Worm (Caenorhabditis elegans) whole organism, L4 larva: Measurements from ENCODE around the gene vha-13.
A peak's percentile ranks its signal among the peaks of the same experiment; 100 is the strongest.

Experiments
- F10B5.3 ChIP-seq: sonication (generic microtip); optimal IDR thresholded peaks from 2 replicates; lab custom pipeline; 2016; ENCODE audit warnings: mild to moderate bottlenecking, missing genetic modification characterization, missing compliant biosample characterization
- F26F4.8 ChIP-seq: fragments of 200-800 bp; sonication (Bioruptor generic); conservative IDR thresholded peaks from 2 replicates; pipeline ENCODE4 v1.3.6; 2022; ENCODE audit warnings: missing genetic modification characterization, missing compliant biosample characterization
- F49E8.2 ChIP-seq: sonication (generic microtip); optimal IDR thresholded peaks from 2 replicates; lab custom pipeline; 2016; ENCODE audit warnings: missing compliant biosample characterization, mild to moderate bottlenecking, missing genetic modification characterization, borderline replicate concordance
- R02D3.7 ChIP-seq: fragments of 150-350 bp; sonication (generic microtip); optimal IDR thresholded peaks from 3 replicates; lab custom pipeline; 2014; ENCODE audit warnings: missing biosample characterization, missing genetic modification characterization
- T20F7.1 ChIP-seq: fragments of 200-800 bp; sonication (Bioruptor generic); optimal IDR thresholded peaks from 2 replicates; lab custom pipeline; 2018; ENCODE audit warnings: mild to moderate bottlenecking, missing genetic modification characterization, missing compliant biosample characterization
- Y105C5A.15 ChIP-seq: fragments of 200-800 bp; sonication (Bioruptor generic); IDR thresholded peaks from 2 replicates; pipeline ENCODE4 v1.3.6; 2022; ENCODE audit warnings: missing genetic modification characterization, missing compliant biosample characterization
- Y48G9A.11 ChIP-seq: fragments of 200-800 bp; sonication (Bioruptor generic); IDR thresholded peaks from 2 replicates; pipeline ENCODE4 v1.3.6; 2022; ENCODE audit warnings: missing genetic modification reagents, missing genetic modification characterization, missing compliant biosample characterization
- Y5F2A.4 ChIP-seq: fragments of 200-800 bp; sonication (Bioruptor generic); optimal IDR thresholded peaks from 2 replicates; lab custom pipeline; 2018; ENCODE audit warnings: mild to moderate bottlenecking, missing genetic modification characterization, missing compliant biosample characterization
- Y75B8A.6 ChIP-seq: fragments of 200-800 bp; sonication (Bioruptor generic); IDR thresholded peaks from 2 replicates; pipeline ENCODE4 v1.3.6; 2022; ENCODE audit warnings: missing genetic modification reagents, missing genetic modification characterization, missing compliant biosample characterization
- ama-1 ChIP-seq: fragments of 150-350 bp; optimal IDR thresholded peaks from 2 replicates; lab custom pipeline; 2014; ENCODE audit warnings: inconsistent platforms, mixed read lengths
- attf-4 ChIP-seq: sonication (generic microtip); optimal IDR thresholded peaks from 3 replicates; lab custom pipeline; 2017; ENCODE audit warnings: missing biosample characterization, missing genetic modification characterization
- ceh-28 ChIP-seq: fragments of 150-350 bp; optimal IDR thresholded peaks from 2 replicates; lab custom pipeline; 2014; ENCODE audit warnings: missing biosample characterization, missing genetic modification reagents, missing genetic modification characterization
- ceh-32 ChIP-seq: sonication (generic microtip); optimal IDR thresholded peaks from 2 replicates; lab custom pipeline; 2016; ENCODE audit warnings: mild to moderate bottlenecking, missing genetic modification characterization, missing compliant biosample characterization; ENCODE audit not compliant: poor library complexity
- ceh-62 ChIP-seq: sonication (generic microtip); optimal IDR thresholded peaks from 2 replicates; lab custom pipeline; 2017; ENCODE audit warnings: missing biosample characterization, missing genetic modification characterization
- ceh-82 ChIP-seq: sonication (generic microtip); optimal IDR thresholded peaks from 2 replicates; lab custom pipeline; 2017; ENCODE audit warnings: missing biosample characterization, missing genetic modification characterization
- cey-2 ChIP-seq: sonication (generic microtip); optimal IDR thresholded peaks from 3 replicates; lab custom pipeline; 2017; ENCODE audit warnings: missing genetic modification characterization, mild to moderate bottlenecking, missing compliant biosample characterization, antibody characterized with exemption, borderline replicate concordance; ENCODE audit not compliant: insufficient read depth
- ctbp-1 ChIP-seq: fragments of 200-800 bp; sonication (Bioruptor generic); IDR thresholded peaks from 2 replicates; pipeline ENCODE4 v1.3.6; 2022; ENCODE audit warnings: missing genetic modification reagents, missing genetic modification characterization, missing compliant biosample characterization
- daf-8 ChIP-seq: fragments of 200-800 bp; sonication (Bioruptor generic); IDR thresholded peaks from 2 replicates; pipeline ENCODE4 v1.3.6; 2022; ENCODE audit warnings: missing genetic modification characterization, missing compliant biosample characterization
- dpl-1 ChIP-seq: fragments of 150-350 bp; optimal IDR thresholded peaks from 2 replicates; lab custom pipeline; 2014; ENCODE audit warnings: missing biosample characterization, missing genetic modification reagents, missing genetic modification characterization
- dve-1 ChIP-seq: sonication (generic microtip); optimal IDR thresholded peaks from 2 replicates; lab custom pipeline; 2017; ENCODE audit warnings: antibody characterized with exemption, mild to moderate bottlenecking, missing genetic modification characterization, missing compliant biosample characterization; ENCODE audit not compliant: insufficient read depth
- hif-1 ChIP-seq, 2 experiments: sonication (generic microtip); optimal IDR thresholded peaks; 2 replicates each; lab custom pipeline; 2016 to 2017; ENCODE audit warnings: missing compliant biosample characterization in 2 of 2, missing genetic modification characterization in 2 of 2, missing genetic modification reagents in 2 of 2, missing genotype in 2 of 2, mild to moderate bottlenecking in 1 of 2
- hlh-11 ChIP-seq: fragments of 200-800 bp; sonication (Bioruptor generic); optimal IDR thresholded peaks from 2 replicates; lab custom pipeline; 2018; ENCODE audit warnings: mild to moderate bottlenecking, missing genetic modification characterization, missing compliant biosample characterization
- hlh-30 ChIP-seq: sonication (generic microtip); optimal IDR thresholded peaks from 2 replicates; lab custom pipeline; 2017; ENCODE audit warnings: antibody characterized with exemption, mild to moderate bottlenecking, missing genetic modification characterization, missing compliant biosample characterization; ENCODE audit not compliant: insufficient read depth
- lim-7 ChIP-seq: fragments of 200-800 bp; sonication (Bioruptor generic); IDR thresholded peaks from 2 replicates; pipeline ENCODE4 v1.3.6; 2022; ENCODE audit warnings: missing genetic modification characterization, missing compliant biosample characterization
- lin-1 ChIP-seq: fragments of 200-800 bp; sonication (Bioruptor generic); IDR thresholded peaks from 2 replicates; pipeline ENCODE4 v1.3.6; 2022; ENCODE audit warnings: missing genetic modification reagents, missing genetic modification characterization, missing compliant biosample characterization
- lin-29 ChIP-seq: fragments of 200-800 bp; sonication (Bioruptor generic); IDR thresholded peaks from 2 replicates; pipeline ENCODE4 v1.3.6; 2022; ENCODE audit warnings: missing genetic modification reagents, missing genetic modification characterization, missing compliant biosample characterization
- lin-39 ChIP-seq: fragments of 150-350 bp; optimal IDR thresholded peaks from 2 replicates; lab custom pipeline; 2014; ENCODE audit warnings: missing biosample characterization, missing genetic modification reagents, missing genetic modification characterization
- lir-3 ChIP-seq: sonication (generic microtip); optimal IDR thresholded peaks from 2 replicates; lab custom pipeline; 2016; ENCODE audit warnings: mild to moderate bottlenecking, missing genetic modification characterization, missing compliant biosample characterization
- madf-9 ChIP-seq: fragments of 200-800 bp; sonication (Bioruptor generic); conservative IDR thresholded peaks from 2 replicates; pipeline ENCODE4 v1.3.6; 2022; ENCODE audit warnings: missing genetic modification reagents, missing genetic modification characterization, missing compliant biosample characterization
- mep-1 ChIP-seq: fragments of 150-350 bp; sonication (generic microtip); optimal IDR thresholded peaks from 3 replicates; lab custom pipeline; 2014; ENCODE audit warnings: missing biosample characterization, missing genetic modification characterization
- mes-2 ChIP-seq: sonication (generic microtip); optimal IDR thresholded peaks from 2 replicates; lab custom pipeline; 2016; ENCODE audit warnings: missing genotype, mild to moderate bottlenecking, missing genetic modification characterization, missing compliant biosample characterization; ENCODE audit not compliant: poor library complexity, severe bottlenecking
- mxl-2 ChIP-seq: fragments of 200-800 bp; sonication (Bioruptor generic); conservative IDR thresholded peaks from 2 replicates; pipeline ENCODE4 v1.3.6; 2022; ENCODE audit warnings: missing genetic modification reagents, missing genetic modification characterization, missing compliant biosample characterization
- nhr-11 ChIP-seq: fragments of 150-350 bp; optimal IDR thresholded peaks from 2 replicates; lab custom pipeline; 2014; ENCODE audit warnings: missing biosample characterization, missing genetic modification characterization
- nhr-111 ChIP-seq: fragments of 200-800 bp; sonication (Bioruptor generic); optimal IDR thresholded peaks from 2 replicates; lab custom pipeline; 2018; ENCODE audit warnings: mild to moderate bottlenecking, missing genetic modification characterization, missing compliant biosample characterization
- nhr-237 ChIP-seq: sonication (generic microtip); optimal IDR thresholded peaks from 2 replicates; lab custom pipeline; 2017; ENCODE audit warnings: missing biosample characterization, missing genetic modification characterization
- nhr-42 ChIP-seq: fragments of 200-800 bp; sonication (Bioruptor generic); IDR thresholded peaks from 2 replicates; pipeline ENCODE4 v1.3.6; 2022; ENCODE audit warnings: missing genetic modification characterization, missing compliant biosample characterization
- nhr-48 ChIP-seq: sonication (generic microtip); optimal IDR thresholded peaks from 2 replicates; lab custom pipeline; 2016; ENCODE audit warnings: mild to moderate bottlenecking, missing genetic modification characterization, missing compliant biosample characterization
- nhr-76 ChIP-seq: fragments of 150-350 bp; optimal IDR thresholded peaks from 2 replicates; lab custom pipeline; 2014; ENCODE audit warnings: missing biosample characterization, missing genetic modification characterization
- nhr-77 ChIP-seq: fragments of 150-350 bp; optimal IDR thresholded peaks from 2 replicates; lab custom pipeline; 2014; ENCODE audit warnings: missing biosample characterization, missing genetic modification characterization
- pha-4 ChIP-seq, 2 experiments: fragments of 150-350 bp in 1 of 2; fragments of 200-800 bp in 1 of 2; sonication (Bioruptor generic) in 1 of 2; IDR thresholded peaks in 1 of 2; optimal IDR thresholded peaks in 1 of 2; 2 replicates each; pipeline versions ENCODE4 v1.3.6 to Lab custom; 2014 to 2022; ENCODE audit warnings: missing genetic modification characterization in 2 of 2, missing genetic modification reagents in 2 of 2, missing biosample characterization in 1 of 2, missing compliant biosample characterization in 1 of 2
- php-3 ChIP-seq: fragments of 200-800 bp; sonication (Bioruptor generic); IDR thresholded peaks from 2 replicates; pipeline ENCODE4 v1.3.6; 2022; ENCODE audit warnings: missing genetic modification reagents, missing genetic modification characterization, missing compliant biosample characterization
- pqm-1 ChIP-seq: sonication (generic microtip); optimal IDR thresholded peaks from 2 replicates; lab custom pipeline; 2017; ENCODE audit warnings: missing biosample characterization, missing genetic modification characterization
- skn-1 ChIP-seq: fragments of 150-350 bp; optimal IDR thresholded peaks from 2 replicates; lab custom pipeline; 2014; ENCODE audit warnings: missing biosample characterization, missing genetic modification characterization
- snpc-1.2 ChIP-seq: fragments of 200-800 bp; sonication (Bioruptor generic); IDR thresholded peaks from 2 replicates; pipeline ENCODE4 v1.3.6; 2022; ENCODE audit warnings: missing genetic modification reagents, missing genetic modification characterization, missing compliant biosample characterization
- tag-97 ChIP-seq: fragments of 200-800 bp; sonication (Bioruptor generic); IDR thresholded peaks from 2 replicates; pipeline ENCODE4 v1.3.6; 2022; ENCODE audit warnings: missing genetic modification characterization, missing compliant biosample characterization
- unc-39 ChIP-seq: sonication (generic microtip); optimal IDR thresholded peaks from 2 replicates; lab custom pipeline; 2017; ENCODE audit warnings: missing biosample characterization, missing genetic modification characterization
- zag-1 ChIP-seq: fragments of 150-350 bp; optimal IDR thresholded peaks from 2 replicates; lab custom pipeline; 2014; ENCODE audit warnings: missing biosample characterization, missing genetic modification characterization
- zfp-2 ChIP-seq: sonication (generic microtip); optimal IDR thresholded peaks from 2 replicates; lab custom pipeline; 2016; ENCODE audit warnings: mild to moderate bottlenecking, missing genetic modification characterization, missing compliant biosample characterization
- zfp-3 ChIP-seq: fragments of 200-800 bp; sonication (Bioruptor generic); conservative IDR thresholded peaks from 2 replicates; pipeline ENCODE4 v1.3.6; 2022; ENCODE audit warnings: missing genetic modification reagents, missing genetic modification characterization, missing compliant biosample characterization

The vha-13 gene

DNA sequence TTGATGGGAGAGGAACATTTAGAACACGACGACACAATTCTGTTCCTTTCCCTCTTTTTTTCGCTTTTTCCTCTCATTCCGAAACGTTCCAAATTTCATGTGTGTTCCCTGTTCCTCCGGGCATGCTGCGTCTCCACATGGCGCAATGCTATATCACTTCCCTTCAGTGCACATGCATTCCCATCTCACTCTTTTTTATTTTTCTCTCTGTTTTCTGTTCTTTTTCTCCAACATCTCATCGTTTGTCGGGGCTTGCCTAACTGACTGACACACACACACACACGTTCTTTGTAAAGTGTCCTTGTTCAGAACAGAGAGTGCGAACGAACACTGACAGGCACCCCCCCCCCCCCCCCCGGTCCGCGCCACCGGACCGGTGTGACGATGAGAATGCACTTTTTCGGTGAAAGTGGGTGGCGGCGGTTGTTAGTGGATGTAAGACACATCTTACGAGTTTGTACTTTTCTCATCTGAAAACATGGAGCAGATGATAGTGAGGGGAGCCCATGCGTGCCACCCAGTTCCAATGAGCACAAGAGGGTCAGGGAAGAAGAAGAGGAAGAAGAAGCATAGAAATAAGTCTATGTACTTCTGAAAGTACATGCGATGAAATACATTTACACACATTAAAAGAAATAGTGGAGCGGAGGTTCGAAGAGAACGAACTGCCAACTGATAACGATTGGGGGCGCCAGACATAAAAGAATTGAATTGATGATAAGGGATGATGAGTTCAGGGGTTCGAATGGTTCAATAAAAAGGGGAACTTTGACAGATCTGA lies 17.0 kb downstream of the vha-13 start (continued):
- TF ChIP-seq lin-1 (GFP tag; lab: Robert Waterston, UW) (0 out of 2 replicates have a peak, but pooled peaks have one; percentile 10), T20F7.1 (GFP tag; lab: Kevin White, UChicago) (no peak), ceh-82 (tag; lab: Kevin White, UChicago) (no peak), pha-4 (GFP tag; IDR thresholded peaks at IDR 0.05; lab: Robert Waterston, UW) (no peak), pha-4 (tag; optimal IDR thresholded peaks at IDR 0.05; lab: Kevin White, UChicago) (no peak), nhr-76 (tag; lab: Kevin White, UChicago) (no peak), nhr-42 (no peak), Y48G9A.11 (no peak), F26F4.8 (GFP tag; lab: Robert Waterston, UW) (no peak), zfp-2 (tag; lab: Kevin White, UChicago) (no peak), Y75B8A.6 (GFP tag; lab: Robert Waterston, UW) (no peak), nhr-11 (tag; lab: Kevin White, UChicago) (no peak), Y5F2A.4 (GFP tag; lab: Kevin White, UChicago) (peak; percentile 3), snpc-1.2 (GFP tag; lab: Robert Waterston, UW) (no peak), zfp-3 (no peak), R02D3.7 (tag; lab: Kevin White, UChicago) (no peak), hlh-11 (tag; lab: Kevin White, UChicago) (peak; percentile 90), skn-1 (no peak), mxl-2 (GFP tag; lab: Robert Waterston, UW) (no peak), cey-2 (tag; lab: Kevin White, UChicago) (peak; percentile 74), dve-1 (peak; percentile 41), lim-7 (GFP tag; lab: Robert Waterston, UW) (no peak), ceh-62 (tag; lab: Kevin White, UChicago) (no peak), lin-29 (GFP tag; lab: Robert Waterston, UW) (0 out of 2 replicates have a peak, but pooled peaks have one; percentile 18), nhr-48 (tag; lab: Kevin White, UChicago) (peak; percentile 80), nhr-77 (tag; lab: Kevin White, UChicago) (no peak), dpl-1 (GFP tag; lab: Kevin White, UChicago) (peak; percentile 6), hif-1 (tag; optimal IDR thresholded peaks at IDR 0.05; lab: Kevin White, UChicago) (peak in 1 of 2 experiments; percentile 52), unc-39 (tag; lab: Kevin White, UChicago) (no peak), zag-1 (tag; lab: Kevin White, UChicago) (no peak), lir-3 (tag; lab: Kevin White, UChicago) (no peak), F49E8.2 (tag; lab: Kevin White, UChicago) (no peak), nhr-111 (no peak), nhr-237 (tag; lab: Kevin White, UChicago) (no peak), mep-1 (tag; lab: Kevin White, UChicago) (peak; percentile 81), hlh-30 (tag; lab: Kevin White, UChicago) (peak; percentile 62), php-3 (no peak), daf-8 (GFP tag; lab: Robert Waterston, UW) (no peak), F10B5.3 (tag; lab: Kevin White, UChicago) (no peak), pqm-1 (tag; lab: Kevin White, UChicago) (peak; percentile 95), lin-39 (tag; lab: Kevin White, UChicago) (no peak), Y105C5A.15 (no peak), tag-97 (GFP tag; lab: Robert Waterston, UW) (no peak), attf-4 (no peak), mes-2 (tag; lab: Kevin White, UChicago) (peak; percentile 65), madf-9 (no peak), ctbp-1 (GFP tag; lab: Robert Waterston, UW) (peak; percentile 56; the same call in 1 of the 2 replicates), ceh-32 (tag; lab: Kevin White, UChicago) (no peak), ama-1 (no peak), ceh-28 (tag; lab: Kevin White, UChicago) (no peak)
